Worm (Caenorhabditis elegans) whole organism, L4 larva: Measurements from ENCODE around the gene cpr-3.

Experiments used
- ZK337.2 ChIP-seq: fragments of 200-800 bp; sonication (Bioruptor generic); IDR thresholded peaks from 2 replicates; pipeline ENCODE4 v1.3.6; 2022; ENCODE audit warnings: missing genetic modification reagents, missing genetic modification characterization, missing compliant biosample characterization
- lin-38 ChIP-seq: fragments of 200-800 bp; sonication (Bioruptor generic); IDR thresholded peaks from 2 replicates; pipeline ENCODE4 v1.3.6; 2022; ENCODE audit warnings: missing genetic modification reagents, missing genetic modification characterization, missing compliant biosample characterization
- mdl-1 ChIP-seq, 2 experiments: fragments of 150-350 bp in 1 of 2; sonication (generic microtip) in 1 of 2; optimal IDR thresholded peaks; 2 replicates each; lab custom pipeline; 2014 to 2017; ENCODE audit warnings: missing biosample characterization in 2 of 2, missing genetic modification characterization in 2 of 2

DNA sequence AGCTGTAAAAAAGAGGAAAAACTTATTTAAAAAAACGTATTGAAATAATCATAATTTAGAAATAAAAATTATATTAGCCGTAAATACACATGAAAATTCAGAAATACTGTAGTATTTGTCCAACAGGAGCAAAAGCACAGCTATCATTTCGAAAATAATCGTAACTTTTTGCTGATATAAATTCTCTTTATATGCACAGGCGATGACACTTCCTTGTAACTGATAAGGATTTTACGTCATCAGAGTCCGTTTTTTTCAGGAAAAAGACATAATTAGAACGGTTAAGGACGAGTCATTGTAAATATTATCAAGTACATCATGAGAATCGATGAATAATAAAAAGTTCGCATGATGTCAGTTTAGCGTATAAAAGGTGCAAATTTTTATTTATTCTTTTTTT, 24.9 kb upstream of the cpr-3 start:
- TF ChIP-seq lin-38 (GFP tag; lab: Robert Waterston, UW) (no peak), mdl-1 (tag; optimal IDR thresholded peaks at IDR 0.05; lab: Kevin White, UChicago) (no peak), ZK337.2 (GFP tag; lab: Robert Waterston, UW) (no peak)
